ENCODE assay signal across 4 fruit fly cellular contexts in the genomic region with DNA sequence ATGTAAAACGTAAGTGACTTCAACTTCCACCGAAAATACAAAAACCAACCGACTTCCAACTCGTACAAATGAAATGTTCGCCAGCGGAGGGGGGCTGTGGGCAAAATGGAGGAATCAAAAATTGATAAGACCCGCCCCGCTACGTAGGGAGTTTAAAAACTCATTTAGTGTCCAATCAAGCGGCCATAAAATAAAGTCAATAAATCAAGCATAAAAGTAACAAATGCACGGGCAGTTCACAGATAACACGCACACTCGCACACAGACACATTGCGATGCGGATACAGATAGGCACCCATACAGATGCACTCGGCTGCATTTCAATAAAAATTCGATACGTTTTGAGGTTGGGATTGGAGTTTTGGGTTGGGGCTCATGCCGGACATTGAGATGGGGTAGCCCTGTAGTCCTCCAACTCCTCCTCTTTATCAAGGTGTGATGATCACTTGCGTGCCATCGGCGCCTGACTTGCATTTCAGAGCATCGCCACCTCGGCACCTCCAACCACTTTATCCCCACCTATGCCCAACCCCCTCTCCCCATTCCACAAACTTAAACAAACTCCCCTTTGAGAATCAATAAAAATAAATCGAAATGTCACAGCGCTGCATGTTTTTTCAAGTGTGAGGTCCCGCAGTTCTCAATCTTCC.
A peak's percentile ranks its signal among the peaks of the same experiment; 100 is the strongest.
TF ChIP-seq lines count a peak whose summit lies in the region.

No protein-coding gene starts in this region.

- TF ChIP-seq CTCF in whole organism, embryonic (GFP tag; optimal IDR thresholded peaks at IDR 0.05; lab: Kevin White, UChicago) = no peak

TF ChIP-seq in whole organism, embryonic, 481 proteins besides CTCF, POLR2A, EP300 and RAD21 (continues in another document):
- TF ChIP-seq CG2199 (GFP tag; IDR thresholded peaks at IDR 0.05; lab: Robert Waterston, UW) = peak; percentile 73; the same call in 2 of the 3 replicates
- TF ChIP-seq tna (GFP tag; IDR thresholded peaks at IDR 0.05; lab: Robert Waterston, UW; ENCODE audit: partially characterized antibody) = no peak
- peak; percentile 82 for TF ChIP-seq crol (GFP tag; IDR thresholded peaks at IDR 0.05; lab: Robert Waterston, UW)
- TF ChIP-seq esg (GFP tag; conservative IDR thresholded peaks at IDR 0.05; lab: Robert Waterston, UW) = no peak
- TF ChIP-seq CG6813 (GFP tag; optimal IDR thresholded peaks at IDR 0.05; lab: Kevin White, UChicago) = no peak
- no peak for TF ChIP-seq CG2202 (tag; optimal IDR thresholded peaks at IDR 0.05; lab: Kevin White, UChicago)
- TF ChIP-seq CG15269 (tag; optimal IDR thresholded peaks at IDR 0.05; lab: Kevin White, UChicago) = peak; percentile 55
- peak; percentile 21 for TF ChIP-seq unpg (GFP tag; optimal IDR thresholded peaks at IDR 0.05; lab: Kevin White, UChicago)
- TF ChIP-seq Nf-YC (tag; optimal IDR thresholded peaks at IDR 0.05; lab: Kevin White, UChicago) = peak; percentile 15
- no peak for TF ChIP-seq B-H2 (GFP tag; optimal IDR thresholded peaks at IDR 0.05; lab: Kevin White, UChicago)
- peak; percentile 87 for TF ChIP-seq abd-A (tag; optimal IDR thresholded peaks at IDR 0.05; lab: Kevin White, UChicago)
- TF ChIP-seq twi (tag; optimal IDR thresholded peaks at IDR 0.05; lab: Kevin White, UChicago) = peak; percentile 4
- no peak for TF ChIP-seq sim (GFP tag; IDR thresholded peaks at IDR 0.05; lab: Robert Waterston, UW)
- peak; percentile 93 for TF ChIP-seq grn (GFP tag; optimal IDR thresholded peaks at IDR 0.05; lab: Kevin White, UChicago)
- TF ChIP-seq ATbp (GFP tag; optimal IDR thresholded peaks at IDR 0.05; lab: Kevin White, UChicago) = peak; percentile 1
- peak; percentile 67 for TF ChIP-seq exex (tag; optimal IDR thresholded peaks at IDR 0.05; lab: Kevin White, UChicago)
- no peak for TF ChIP-seq ems (GFP tag; optimal IDR thresholded peaks at IDR 0.05; lab: Kevin White, UChicago)
- TF ChIP-seq Nf-YB (GFP tag; optimal IDR thresholded peaks at IDR 0.05; lab: Kevin White, UChicago) = peak; percentile 2
- no peak for TF ChIP-seq ewg (GFP tag; optimal IDR thresholded peaks at IDR 0.05; lab: Kevin White, UChicago)
- peak; percentile 54; the same call in 1 of the 2 replicates for TF ChIP-seq sens-2 (GFP tag; IDR thresholded peaks at IDR 0.05; lab: Robert Waterston, UW)

TF ChIP-seq in whole organism, prepupa, 60 proteins besides CTCF, POLR2A, EP300 and RAD21:
- TF ChIP-seq CG3032 (tag; optimal IDR thresholded peaks at IDR 0.05; lab: Kevin White, UChicago) = no peak
- peak; percentile 8 for TF ChIP-seq CG6276 (GFP tag; optimal IDR thresholded peaks at IDR 0.05; lab: Kevin White, UChicago)
- TF ChIP-seq CG6854 (GFP tag; optimal IDR thresholded peaks at IDR 0.05; lab: Kevin White, UChicago) = peak; percentile 54
- no peak for TF ChIP-seq CG1621 (tag; optimal IDR thresholded peaks at IDR 0.05; lab: Kevin White, UChicago)
- TF ChIP-seq CG6163 (GFP tag; IDR thresholded peaks at IDR 0.05; lab: Robert Waterston, UW) = no peak
- no peak for TF ChIP-seq Ets96B (tag; optimal IDR thresholded peaks at IDR 0.05; lab: Kevin White, UChicago)
- TF ChIP-seq Ets21C (GFP tag; optimal IDR thresholded peaks at IDR 0.05; lab: Kevin White, UChicago) = no peak
- TF ChIP-seq Smox (GFP tag; optimal IDR thresholded peaks at IDR 0.05; lab: Kevin White, UChicago) = no peak
- TF ChIP-seq ss (GFP tag; optimal IDR thresholded peaks at IDR 0.05; lab: Kevin White, UChicago) = peak in 1 of 2 experiments; percentile 85
- TF ChIP-seq Hr39 (GFP tag; optimal IDR thresholded peaks at IDR 0.05; lab: Kevin White, UChicago) = no peak
- no peak for TF ChIP-seq CG11762 (GFP tag; optimal IDR thresholded peaks at IDR 0.05; lab: Kevin White, UChicago; ENCODE audit: insufficient read depth)
- TF ChIP-seq fkh (GFP tag; optimal IDR thresholded peaks at IDR 0.05; lab: Kevin White, UChicago) = peak; percentile 15
- no peak for TF ChIP-seq dac (GFP tag; optimal IDR thresholded peaks at IDR 0.05; lab: Kevin White, UChicago)
TF ChIP-seq in whole organism, prepupa: peak in this region for 4.

TF ChIP-seq in whole organism, pupa, 21 proteins besides CTCF, POLR2A, EP300 and RAD21:
- TF ChIP-seq Pif1B (GFP tag; optimal IDR thresholded peaks at IDR 0.05; lab: Kevin White, UChicago) = no peak
- TF ChIP-seq CG13204 (GFP tag; optimal IDR thresholded peaks at IDR 0.05; lab: Kevin White, UChicago) = no peak
- peak; percentile 10; the same call in 1 of the 3 replicates for TF ChIP-seq fd96Ca (GFP tag; IDR thresholded peaks at IDR 0.05; lab: Robert Waterston, UW)
- no peak for TF ChIP-seq CG34367 (tag; optimal IDR thresholded peaks at IDR 0.05; lab: Kevin White, UChicago)
- TF ChIP-seq Ets98B (GFP tag; IDR thresholded peaks at IDR 0.05; lab: Robert Waterston, UW) = no peak
- TF ChIP-seq CG8301 (tag; optimal IDR thresholded peaks at IDR 0.05; lab: Kevin White, UChicago) = no peak
- peak; percentile 11 for TF ChIP-seq gl (tag; optimal IDR thresholded peaks at IDR 0.05; lab: Kevin White, UChicago)

TF ChIP-seq in whole organism, wandering third instar larva, 38 proteins besides CTCF, POLR2A, EP300 and RAD21:
- TF ChIP-seq foxo (GFP tag; optimal IDR thresholded peaks at IDR 0.05; lab: Kevin White, UChicago) = no peak
- peak; percentile 26 for TF ChIP-seq fru (GFP tag; optimal IDR thresholded peaks at IDR 0.05; lab: Kevin White, UChicago)
- TF ChIP-seq pan (optimal IDR thresholded peaks at IDR 0.05; lab: Kevin White, UChicago) = no peak
- peak; percentile 3 for TF ChIP-seq br (GFP tag; optimal IDR thresholded peaks at IDR 0.05; lab: Kevin White, UChicago)
- TF ChIP-seq OdsH (GFP tag; optimal IDR thresholded peaks at IDR 0.05; lab: Kevin White, UChicago) = no peak
- TF ChIP-seq Rel (GFP tag; optimal IDR thresholded peaks at IDR 0.05; lab: Kevin White, UChicago) = no peak
- TF ChIP-seq Rel (tag; optimal IDR thresholded peaks at IDR 0.05; lab: Kevin White, UChicago) = peak; percentile 6

Comparison
In these comparisons a context has a peak if more than half of its experiments do, and no peak if none do; other contexts are left out.
1. Of the 7 proteins assayed by ChIP-seq in both whole organism, embryonic and whole organism, prepupa: peak only in whole organism, embryonic: none; only in whole organism, prepupa: CG6854; in both: none; in neither: 6.